Fruit fly (Drosophila melanogaster) whole organism, embryonic: ENCODE data around the gene drl.

ENCODE experiments used
- Blimp-1 ChIP-seq: fragments of 200-800 bp; sonication (Bioruptor generic); optimal IDR thresholded peaks from 3 replicates; lab custom pipeline; 2018; ENCODE audit warnings: missing biosample characterization, missing genetic modification characterization, mild to moderate bottlenecking, moderate library complexity, missing genetic modification reagents
- CG10979 ChIP-seq: fragments of 200-800 bp; sonication (Bioruptor generic); optimal IDR thresholded peaks from 2 replicates; lab custom pipeline; 2018; ENCODE audit warnings: missing biosample characterization, mild to moderate bottlenecking, missing genetic modification characterization, moderate library complexity
- CG14014 ChIP-seq: fragments of 200-800 bp; sonication (Bioruptor generic); IDR thresholded peaks from 2 replicates; pipeline ENCODE4 v1.3.6; 2022; ENCODE audit warnings: missing biosample characterization, missing genetic modification characterization
- CG14441 ChIP-seq: fragments of 200-800 bp; sonication (Bioruptor generic); IDR thresholded peaks from 2 replicates; pipeline ENCODE4 v1.3.6; 2022; ENCODE audit warnings: missing biosample characterization, missing genetic modification characterization
- CG1603 ChIP-seq: fragments of 200-800 bp; sonication (Bioruptor generic); optimal IDR thresholded peaks from 2 replicates; lab custom pipeline; 2019; ENCODE audit warnings: missing biosample characterization, mild to moderate bottlenecking, missing genetic modification characterization, moderate library complexity
- CG17359 ChIP-seq: fragments of 200-800 bp; sonication (Bioruptor generic); optimal IDR thresholded peaks from 3 replicates; lab custom pipeline; 2018; ENCODE audit warnings: missing biosample characterization, mild to moderate bottlenecking, missing genetic modification characterization, moderate library complexity
- CG17829 ChIP-seq: fragments of 200-800 bp; optimal IDR thresholded peaks from 2 replicates; lab custom pipeline; 2019; ENCODE audit warnings: missing biosample characterization, mild to moderate bottlenecking, missing genetic modification characterization, moderate library complexity
- CG2712 ChIP-seq: fragments of 200-800 bp; optimal IDR thresholded peaks from 3 replicates; lab custom pipeline; 2019; ENCODE audit warnings: missing biosample characterization, mild to moderate bottlenecking, missing genetic modification characterization, moderate library complexity
- CG32767 ChIP-seq: fragments of 200-800 bp; sonication (Bioruptor generic); IDR thresholded peaks from 2 replicates; pipeline ENCODE4 v1.3.6; 2022; ENCODE audit warnings: missing biosample characterization, missing genetic modification characterization
- CG4424 ChIP-seq: fragments of 200-800 bp; sonication (Bioruptor generic); optimal IDR thresholded peaks from 3 replicates; lab custom pipeline; 2016; ENCODE audit warnings: missing biosample characterization, missing genetic modification characterization
- CG5180 ChIP-seq: fragments of 200-800 bp; sonication (Bioruptor generic); optimal IDR thresholded peaks from 3 replicates; lab custom pipeline; 2017; ENCODE audit warnings: missing biosample characterization, missing genetic modification characterization, mild to moderate bottlenecking, moderate library complexity, missing genetic modification reagents
- CG6689 ChIP-seq: fragments of 200-800 bp; sonication (Bioruptor generic); IDR thresholded peaks from 2 replicates; pipeline ENCODE4 v1.3.6; 2022; ENCODE audit warnings: missing biosample characterization, missing genetic modification characterization
- CG7839 ChIP-seq: fragments of 200-800 bp; sonication (Bioruptor generic); optimal IDR thresholded peaks from 3 replicates; lab custom pipeline; 2018; ENCODE audit warnings: missing biosample characterization, mild to moderate bottlenecking, missing genetic modification characterization, moderate library complexity
- CG8924 ChIP-seq: fragments of 200-800 bp; optimal IDR thresholded peaks from 3 replicates; lab custom pipeline; 2019; ENCODE audit warnings: missing biosample characterization, mild to moderate bottlenecking, missing genetic modification characterization, moderate library complexity
- Camta ChIP-seq: fragments of 200-800 bp; sonication (Bioruptor generic); optimal IDR thresholded peaks from 2 replicates; lab custom pipeline; 2016; ENCODE audit warnings: missing biosample characterization, missing genetic modification characterization
- Drgx ChIP-seq: fragments of 200-800 bp; sonication (Bioruptor generic); IDR thresholded peaks from 2 replicates; pipeline ENCODE4 v1.3.6; 2022; ENCODE audit warnings: missing biosample characterization, missing genetic modification characterization
- E2f1 ChIP-seq: fragments of 200-800 bp; sonication (Bioruptor generic); IDR thresholded peaks from 2 replicates; pipeline ENCODE4 v1.3.6; 2022; ENCODE audit warnings: missing biosample characterization, missing genetic modification characterization
- Med ChIP-seq: fragments of 200-800 bp; sonication (Bioruptor generic); peaks from one replicate; lab custom pipeline; 2016; ENCODE audit warnings: missing biosample characterization, missing genetic modification characterization, mild to moderate bottlenecking, inconsistent platforms, moderate library complexity
- Oli ChIP-seq: fragments of 200-800 bp; sonication (Bioruptor generic); optimal IDR thresholded peaks from 2 replicates; lab custom pipeline; 2018; ENCODE audit warnings: missing biosample characterization, mild to moderate bottlenecking, missing genetic modification characterization, moderate library complexity
- Pdp1 ChIP-seq, 2 experiments: fragments of 200-800 bp; sonication (Bioruptor generic); optimal IDR thresholded peaks; 3 replicates each; lab custom pipeline; 2016; ENCODE audit warnings: missing biosample characterization in 2 of 2, missing genetic modification characterization in 2 of 2, mild to moderate bottlenecking in 1 of 2, moderate library complexity in 1 of 2
- Ptx1 ChIP-seq: fragments of 200-800 bp; sonication (Bioruptor generic); IDR thresholded peaks from 2 replicates; pipeline ENCODE4 v1.3.6; 2022; ENCODE audit warnings: missing biosample characterization, missing genetic modification characterization
- Scr ChIP-seq: fragments of 200-800 bp; sonication (Bioruptor generic); IDR thresholded peaks from 2 replicates; pipeline ENCODE4 v1.3.6; 2022; ENCODE audit warnings: missing biosample characterization, missing genetic modification characterization; ENCODE audit not compliant: partially characterized antibody
- Sox102F ChIP-seq: fragments of 200-800 bp; sonication (Bioruptor generic); optimal IDR thresholded peaks from 2 replicates; lab custom pipeline; 2018; ENCODE audit warnings: missing biosample characterization, mild to moderate bottlenecking, missing genetic modification characterization, moderate library complexity
- Ssrp ChIP-seq: fragments of 200-800 bp; sonication (Bioruptor generic); optimal IDR thresholded peaks from 2 replicates; lab custom pipeline; 2018; ENCODE audit warnings: missing biosample characterization, mild to moderate bottlenecking, missing genetic modification characterization, moderate library complexity
- bsh ChIP-seq, 2 experiments: fragments of 200-800 bp; sonication (Bioruptor generic); optimal IDR thresholded peaks; 2 replicates each; lab custom pipeline; 2017 to 2018; ENCODE audit warnings: mild to moderate bottlenecking in 2 of 2, missing biosample characterization in 2 of 2, missing genetic modification characterization in 2 of 2, moderate library complexity in 1 of 2
- chif ChIP-seq, 2 experiments: fragments of 200-800 bp; sonication (Bioruptor generic); optimal IDR thresholded peaks; 3 replicates each; lab custom pipeline; 2016; ENCODE audit warnings: missing biosample characterization in 2 of 2, missing genetic modification characterization in 2 of 2
- dmrt99B ChIP-seq: fragments of 200-800 bp; sonication (Bioruptor generic); optimal IDR thresholded peaks from 2 replicates; lab custom pipeline; 2018; ENCODE audit warnings: missing biosample characterization, mild to moderate bottlenecking, missing genetic modification characterization, moderate library complexity
- dpn ChIP-seq, 2 experiments: fragments of 200-800 bp; sonication (Bioruptor generic); optimal IDR thresholded peaks; 3 replicates each; lab custom pipeline; 2016; ENCODE audit warnings: missing biosample characterization in 2 of 2, missing genetic modification characterization in 2 of 2
- hkb ChIP-seq, 2 experiments: fragments of 200-800 bp in 1 of 2; fragments of >200 bp in 1 of 2; sonication (Bioruptor generic) in 1 of 2; IDR thresholded peaks in 1 of 2; optimal IDR thresholded peaks in 1 of 2; 2 replicates each; pipeline versions ENCODE4 v1.3.6 to Lab custom; 2017 to 2022; ENCODE audit warnings: missing biosample characterization in 1 of 2, missing genetic modification characterization in 1 of 2
- jumu ChIP-seq: fragments of 200-800 bp; sonication (Bioruptor generic); optimal IDR thresholded peaks from 3 replicates; lab custom pipeline; 2016; ENCODE audit warnings: missing biosample characterization, missing genetic modification characterization
- kni ChIP-seq: fragments of 200-800 bp; sonication (Bioruptor generic); optimal IDR thresholded peaks from 3 replicates; lab custom pipeline; 2017; ENCODE audit warnings: mild to moderate bottlenecking, missing biosample characterization, missing genetic modification reagents, missing genetic modification characterization
- lilli ChIP-seq: fragments of 200-800 bp; sonication (Bioruptor generic); optimal IDR thresholded peaks from 3 replicates; lab custom pipeline; 2016; ENCODE audit warnings: missing biosample characterization, missing genetic modification characterization
- lov ChIP-seq, 2 experiments: fragments of 200-800 bp in 1 of 2; fragments of >200 bp in 1 of 2; sonication (Bioruptor generic) in 1 of 2; IDR thresholded peaks in 1 of 2; optimal IDR thresholded peaks in 1 of 2; 2 replicates in 1 of 2; 3 replicates in 1 of 2; pipeline versions ENCODE4 v1.3.6 to Lab custom; 2017 to 2022; ENCODE audit warnings: missing biosample characterization in 1 of 2, missing genetic modification characterization in 1 of 2
- pnt ChIP-seq: fragments of 200-800 bp; sonication (Bioruptor generic); optimal IDR thresholded peaks from 3 replicates; lab custom pipeline; 2016; ENCODE audit warnings: missing biosample characterization, missing genetic modification characterization
- row ChIP-seq: fragments of 200-800 bp; sonication (Bioruptor generic); IDR thresholded peaks from 3 replicates; pipeline ENCODE4 v1.3.6; 2022; ENCODE audit warnings: missing biosample characterization, missing genetic modification characterization
- sens ChIP-seq: fragments of 200-800 bp; sonication (Bioruptor generic); peaks from one replicate; lab custom pipeline; 2016; ENCODE audit warnings: missing biosample characterization, missing genetic modification characterization
- sisA ChIP-seq: fragments of 200-800 bp; sonication (Bioruptor generic); IDR thresholded peaks from 2 replicates; pipeline ENCODE4 v1.3.6; 2022; ENCODE audit warnings: missing biosample characterization, missing genetic modification characterization
- slbo ChIP-seq: fragments of 200-800 bp; sonication (Bioruptor generic); IDR thresholded peaks from 2 replicates; pipeline ENCODE4 v1.3.6; 2022; ENCODE audit warnings: missing biosample characterization, missing genetic modification characterization
- tin ChIP-seq: fragments of 200-800 bp; sonication (Bioruptor generic); optimal IDR thresholded peaks from 3 replicates; lab custom pipeline; 2016; ENCODE audit warnings: missing biosample characterization, missing genetic modification characterization
- unpg ChIP-seq: fragments of 200-800 bp; sonication (Bioruptor generic); optimal IDR thresholded peaks from 3 replicates; lab custom pipeline; 2018; ENCODE audit warnings: missing biosample characterization, mild to moderate bottlenecking, missing genetic modification characterization, moderate library complexity
- zen ChIP-seq: fragments of 200-800 bp; sonication (Bioruptor generic); optimal IDR thresholded peaks from 3 replicates; lab custom pipeline; 2018; ENCODE audit warnings: missing biosample characterization, mild to moderate bottlenecking, missing genetic modification characterization, moderate library complexity
- zf30C ChIP-seq: fragments of 200-800 bp; sonication (Bioruptor generic); optimal IDR thresholded peaks from 3 replicates; lab custom pipeline; 2018; ENCODE audit warnings: missing biosample characterization, mild to moderate bottlenecking, missing genetic modification characterization
- zfh1 ChIP-seq: fragments of 200-800 bp; sonication (Bioruptor generic); IDR thresholded peaks from 3 replicates; pipeline ENCODE4 v1.3.6; 2022; ENCODE audit warnings: missing biosample characterization, missing genetic modification characterization

Gene drl

dm6 chr2L:19193703-19194102 is 3.6 kb downstream of the drl start (continued):
- TF ChIP-seq zen (tag; lab: Kevin White, UChicago) (peak; percentile 33), CG5180 (no peak), Blimp-1 (GFP tag; lab: Kevin White, UChicago) (peak; percentile 28), sisA (peak; percentile 23; the same call in 1 of the 2 replicates), row (GFP tag; lab: Robert Waterston, UW) (peak; percentile 32; the same call in 2 of the 3 replicates), tin (peak; percentile 8), CG2712 (tag; lab: Kevin White, UChicago) (peak; percentile 33), Scr (GFP tag; lab: Robert Waterston, UW) (no peak), CG17829 (no peak), unpg (peak; percentile 5), lov (optimal IDR thresholded peaks at IDR 0.05; lab: Kevin White, UChicago) (no peak), lov (GFP tag; IDR thresholded peaks at IDR 0.05; lab: Robert Waterston, UW) (no peak), zf30C (GFP tag; lab: Kevin White, UChicago) (no peak), zfh1 (peak; percentile 69; the same call in 2 of the 3 replicates), CG1603 (peak; percentile 34), jumu (no peak), E2f1 (GFP tag; lab: Robert Waterston, UW) (no peak), CG6689 (GFP tag; lab: Robert Waterston, UW) (0 out of 2 replicates have a peak, but pooled peaks have one; percentile 19), Oli (tag; lab: Kevin White, UChicago) (no peak), bsh (GFP tag; optimal IDR thresholded peaks at IDR 0.05; lab: Kevin White, UChicago) (peak in 1 of 2 experiments; percentile 35), pnt (GFP tag; lab: Kevin White, UChicago) (peak; percentile 20), kni (GFP tag; lab: Kevin White, UChicago) (no peak), Pdp1 (GFP tag; optimal IDR thresholded peaks at IDR 0.05; lab: Kevin White, UChicago) (peak in 1 of 2 experiments; percentile 9), Med (peak; percentile 75), CG32767 (GFP tag; lab: Robert Waterston, UW) (no peak), Drgx (GFP tag; lab: Robert Waterston, UW) (peak; percentile 88), CG4424 (peak; percentile 13), Ptx1 (0 out of 2 replicates have a peak, but pooled peaks have one; percentile 25), CG10979 (tag; lab: Kevin White, UChicago) (peak; percentile 8), CG17359 (peak; percentile 15), CG7839 (peak; percentile 16), dmrt99B (tag; lab: Kevin White, UChicago) (peak; percentile 8), Ssrp (tag; lab: Kevin White, UChicago) (peak; percentile 10), dpn (GFP tag; optimal IDR thresholded peaks at IDR 0.05; lab: Kevin White, UChicago) (peak in 1 of 2 experiments; percentile 9), hkb (optimal IDR thresholded peaks at IDR 0.05; lab: Kevin White, UChicago) (no peak), hkb (GFP tag; IDR thresholded peaks at IDR 0.05; lab: Robert Waterston, UW) (0 out of 2 replicates have a peak, but pooled peaks have one; percentile 27), Camta (no peak), sens (peak; percentile 48), chif (GFP tag; optimal IDR thresholded peaks at IDR 0.05; lab: Kevin White, UChicago) (peak in 1 of 2 experiments; percentile 32), lilli (GFP tag; lab: Kevin White, UChicago) (no peak), CG8924 (no peak), CG14014 (GFP tag; lab: Robert Waterston, UW) (no peak), Sox102F (GFP tag; lab: Kevin White, UChicago) (peak; percentile 19), CG14441 (GFP tag; lab: Robert Waterston, UW) (0 out of 2 replicates have a peak, but pooled peaks have one; percentile 15), slbo (peak; percentile 42; the same call in 1 of the 2 replicates)
